Fruit fly (Drosophila melanogaster) whole organism, embryonic: ENCODE measurements around the gene CG1951.

Experiments used
- ATbp ChIP-seq: fragments of 200-800 bp; sonication (Bioruptor generic); optimal IDR thresholded peaks from 2 replicates; lab custom pipeline; 2017; ENCODE audit warnings: missing biosample characterization, mild to moderate bottlenecking, missing genetic modification characterization, missing genetic modification reagents
- Aef1 ChIP-seq: fragments of 200-800 bp; sonication (Bioruptor generic); IDR thresholded peaks from 3 replicates; pipeline ENCODE4 v1.3.6; 2022; ENCODE audit warnings: missing biosample characterization, missing genetic modification characterization
- B-H2 ChIP-seq: fragments of 200-800 bp; sonication (Bioruptor generic); optimal IDR thresholded peaks from 2 replicates; lab custom pipeline; 2018; ENCODE audit warnings: missing biosample characterization, mild to moderate bottlenecking, missing genetic modification characterization
- CG10147 ChIP-seq: fragments of 200-800 bp; sonication (Bioruptor generic); optimal IDR thresholded peaks from 2 replicates; lab custom pipeline; 2019; ENCODE audit warnings: missing biosample characterization, mild to moderate bottlenecking, missing genetic modification characterization, moderate library complexity
- CG10274 ChIP-seq: fragments of 200-800 bp; sonication (Bioruptor generic); optimal IDR thresholded peaks from 3 replicates; lab custom pipeline; 2017; ENCODE audit warnings: missing biosample characterization, mild to moderate bottlenecking, missing genetic modification characterization
- CG11456 ChIP-seq: fragments of 200-800 bp; sonication (Bioruptor generic); IDR thresholded peaks from 3 replicates; pipeline ENCODE4 v1.3.6; 2022; ENCODE audit warnings: missing biosample characterization, missing genetic modification characterization
- CG13424 ChIP-seq: fragments of 200-800 bp; sonication (Bioruptor generic); optimal IDR thresholded peaks from 2 replicates; lab custom pipeline; 2019; ENCODE audit warnings: missing biosample characterization, mild to moderate bottlenecking, missing genetic modification characterization, moderate library complexity
- CG14014 ChIP-seq: fragments of 200-800 bp; sonication (Bioruptor generic); IDR thresholded peaks from 2 replicates; pipeline ENCODE4 v1.3.6; 2022; ENCODE audit warnings: missing biosample characterization, missing genetic modification characterization
- CG14667 ChIP-seq: fragments of 200-800 bp; sonication (Bioruptor generic); IDR thresholded peaks from 2 replicates; pipeline ENCODE4 v1.3.6; 2022; ENCODE audit warnings: missing biosample characterization, missing genetic modification characterization
- CG15011 ChIP-seq: fragments of 200-800 bp; sonication (Bioruptor generic); optimal IDR thresholded peaks from 3 replicates; lab custom pipeline; 2018; ENCODE audit warnings: missing biosample characterization, mild to moderate bottlenecking, missing genetic modification characterization
- CG15269 ChIP-seq: fragments of 200-800 bp; sonication (Bioruptor generic); optimal IDR thresholded peaks from 2 replicates; lab custom pipeline; 2018; ENCODE audit warnings: missing biosample characterization, mild to moderate bottlenecking, missing genetic modification characterization, moderate library complexity
- CG15696 ChIP-seq: fragments of 200-800 bp; sonication (Bioruptor generic); optimal IDR thresholded peaks from 2 replicates; lab custom pipeline; 2019; ENCODE audit warnings: missing biosample characterization, mild to moderate bottlenecking, missing genetic modification characterization, moderate library complexity
- CG18011 ChIP-seq: fragments of 200-800 bp; sonication (Bioruptor generic); optimal IDR thresholded peaks from 2 replicates; lab custom pipeline; 2017; ENCODE audit warnings: missing biosample characterization, missing genetic modification characterization, mild to moderate bottlenecking, moderate library complexity, missing genotype
- CG32767 ChIP-seq: fragments of 200-800 bp; sonication (Bioruptor generic); IDR thresholded peaks from 2 replicates; pipeline ENCODE4 v1.3.6; 2022; ENCODE audit warnings: missing biosample characterization, missing genetic modification characterization
- CG3847 ChIP-seq: fragments of 200-800 bp; sonication (Bioruptor generic); IDR thresholded peaks from 2 replicates; pipeline ENCODE4 v1.3.6; 2022; ENCODE audit warnings: missing biosample characterization, missing genetic modification characterization
- CG43689 ChIP-seq: fragments of 200-800 bp; sonication (Bioruptor generic); IDR thresholded peaks from 2 replicates; pipeline ENCODE4 v1.3.6; 2022; ENCODE audit warnings: missing biosample characterization, missing genetic modification characterization
- CG5245 ChIP-seq: fragments of 200-800 bp; sonication (Bioruptor generic); optimal IDR thresholded peaks from 3 replicates; lab custom pipeline; 2016; ENCODE audit warnings: missing biosample characterization, missing genetic modification characterization
- CG9437 ChIP-seq: fragments of 200-800 bp; sonication (Bioruptor generic); optimal IDR thresholded peaks from 2 replicates; lab custom pipeline; 2018; ENCODE audit warnings: missing biosample characterization, mild to moderate bottlenecking, missing genetic modification characterization
- CG9727 ChIP-seq: fragments of 200-800 bp; sonication (Bioruptor generic); optimal IDR thresholded peaks from 3 replicates; lab custom pipeline; 2017; ENCODE audit warnings: missing biosample characterization, mild to moderate bottlenecking, missing genetic modification characterization
- D ChIP-seq, 2 experiments: fragments of 200-800 bp in 1 of 2; fragments of >200 bp in 1 of 2; sonication (Bioruptor generic) in 1 of 2; optimal IDR thresholded peaks; 2 replicates in 1 of 2; 3 replicates in 1 of 2; lab custom pipeline; 2017; ENCODE audit warnings: mild to moderate bottlenecking in 1 of 2, missing biosample characterization in 1 of 2, missing genetic modification characterization in 1 of 2, missing genetic modification reagents in 1 of 2
- Dad ChIP-seq: fragments of 200-800 bp; sonication (Bioruptor generic); optimal IDR thresholded peaks from 3 replicates; lab custom pipeline; 2016; ENCODE audit warnings: missing biosample characterization, missing genetic modification characterization
- Dbx ChIP-seq: fragments of 200-800 bp; sonication (Bioruptor generic); IDR thresholded peaks from 3 replicates; pipeline ENCODE4 v1.3.6; 2022; ENCODE audit warnings: missing biosample characterization, missing genetic modification characterization
- Doc3 ChIP-seq: fragments of 200-800 bp; sonication (Bioruptor generic); IDR thresholded peaks from 3 replicates; pipeline ENCODE4 v1.3.6; 2022; ENCODE audit warnings: missing biosample characterization, missing genetic modification characterization; ENCODE audit not compliant: partially characterized antibody
- Gsc ChIP-seq: fragments of 200-800 bp; sonication (Bioruptor generic); IDR thresholded peaks from 2 replicates; pipeline ENCODE4 v1.3.6; 2022; ENCODE audit warnings: missing biosample characterization, missing genetic modification characterization
- HLH3B ChIP-seq: fragments of 200-800 bp; sonication (Bioruptor generic); IDR thresholded peaks from 2 replicates; pipeline ENCODE4 v1.3.6; 2022; ENCODE audit warnings: missing biosample characterization, missing genetic modification characterization
- Hr51 ChIP-seq, 2 experiments: fragments of 200-800 bp; sonication (Bioruptor generic); optimal IDR thresholded peaks; 2 replicates in 1 of 2; 3 replicates in 1 of 2; lab custom pipeline; 2016 to 2018; ENCODE audit warnings: missing biosample characterization in 2 of 2, missing genetic modification characterization in 2 of 2, mild to moderate bottlenecking in 1 of 2, moderate library complexity in 1 of 2
- NC2β ChIP-seq: fragments of 200-800 bp; sonication (Bioruptor generic); optimal IDR thresholded peaks from 2 replicates; lab custom pipeline; 2016; ENCODE audit warnings: missing biosample characterization, missing genetic modification characterization
- Nf-YB ChIP-seq: fragments of 200-800 bp; sonication (Bioruptor generic); optimal IDR thresholded peaks from 3 replicates; lab custom pipeline; 2019; ENCODE audit warnings: missing biosample characterization, mild to moderate bottlenecking, missing genetic modification characterization, moderate library complexity
- Xrp1 ChIP-seq: fragments of 200-800 bp; sonication (Bioruptor generic); IDR thresholded peaks from 2 replicates; pipeline ENCODE4 v1.3.6; 2022; ENCODE audit warnings: missing biosample characterization, missing genetic modification characterization
- az2 ChIP-seq: fragments of 200-800 bp; sonication (Bioruptor generic); optimal IDR thresholded peaks from 3 replicates; lab custom pipeline; 2016; ENCODE audit warnings: missing biosample characterization, missing genetic modification characterization
- bsh ChIP-seq, 2 experiments: fragments of 200-800 bp; sonication (Bioruptor generic); optimal IDR thresholded peaks; 2 replicates each; lab custom pipeline; 2017 to 2018; ENCODE audit warnings: mild to moderate bottlenecking in 2 of 2, missing biosample characterization in 2 of 2, missing genetic modification characterization in 2 of 2, moderate library complexity in 1 of 2
- caup ChIP-seq: fragments of 200-800 bp; sonication (Bioruptor generic); optimal IDR thresholded peaks from 3 replicates; lab custom pipeline; 2017; ENCODE audit warnings: missing biosample characterization, mild to moderate bottlenecking, missing genetic modification characterization, moderate library complexity; ENCODE audit not compliant: severe bottlenecking
- cwo ChIP-seq: fragments of 200-800 bp; sonication (Bioruptor generic); optimal IDR thresholded peaks from 3 replicates; lab custom pipeline; 2017; ENCODE audit warnings: missing biosample characterization, missing genetic modification characterization, mild to moderate bottlenecking, moderate library complexity, missing genetic modification reagents
- dm ChIP-seq: fragments of 200-800 bp; sonication (Bioruptor generic); optimal IDR thresholded peaks from 3 replicates; lab custom pipeline; 2016; ENCODE audit warnings: missing biosample characterization, missing genetic modification characterization
- dmrt99B ChIP-seq: fragments of 200-800 bp; sonication (Bioruptor generic); optimal IDR thresholded peaks from 2 replicates; lab custom pipeline; 2018; ENCODE audit warnings: missing biosample characterization, mild to moderate bottlenecking, missing genetic modification characterization, moderate library complexity
- esg ChIP-seq: fragments of 200-800 bp; sonication (Bioruptor generic); conservative IDR thresholded peaks from 2 replicates; pipeline ENCODE4 v1.3.6; 2022; ENCODE audit warnings: missing biosample characterization, missing genetic modification characterization
- gt ChIP-seq: fragments of 200-800 bp; sonication (Bioruptor generic); IDR thresholded peaks from 2 replicates; pipeline ENCODE4 v1.3.6; 2022; ENCODE audit warnings: missing biosample characterization, missing genetic modification characterization
- inv ChIP-seq: fragments of 200-800 bp; sonication (Bioruptor generic); IDR thresholded peaks from 2 replicates; pipeline ENCODE4 v1.3.6; 2022; ENCODE audit warnings: missing biosample characterization, missing genetic modification characterization; ENCODE audit not compliant: partially characterized antibody
- lmd ChIP-seq: fragments of 200-800 bp; sonication (Bioruptor generic); IDR thresholded peaks from 2 replicates; pipeline ENCODE4 v1.3.6; 2022; ENCODE audit warnings: missing biosample characterization, missing genetic modification characterization
- onecut ChIP-seq: fragments of 200-800 bp; sonication (Bioruptor generic); IDR thresholded peaks from 2 replicates; pipeline ENCODE4 v1.3.6; 2022; ENCODE audit warnings: missing biosample characterization, missing genetic modification characterization
- pan ChIP-seq, 4 experiments: fragments of >200 bp in 3 of 4; fragments of 200-800 bp in 1 of 4; sonication (Bioruptor generic) in 1 of 4; optimal IDR thresholded peaks in 3 of 4; IDR thresholded peaks in 1 of 4; 2 replicates each; pipeline versions ENCODE4 v1.3.6 to Lab custom; 2017 to 2022; ENCODE audit warnings: missing biosample characterization in 2 of 4, missing genetic modification characterization in 2 of 4, mixed read lengths in 1 of 4
- row ChIP-seq: fragments of 200-800 bp; sonication (Bioruptor generic); IDR thresholded peaks from 3 replicates; pipeline ENCODE4 v1.3.6; 2022; ENCODE audit warnings: missing biosample characterization, missing genetic modification characterization
- schlank ChIP-seq: fragments of 200-800 bp; sonication (Bioruptor generic); optimal IDR thresholded peaks from 2 replicates; lab custom pipeline; 2018; ENCODE audit warnings: missing biosample characterization, mild to moderate bottlenecking, missing genetic modification characterization
- scrt ChIP-seq: fragments of 200-800 bp; sonication (Bioruptor generic); optimal IDR thresholded peaks from 2 replicates; lab custom pipeline; 2018; ENCODE audit warnings: missing biosample characterization, mild to moderate bottlenecking, missing genetic modification characterization, moderate library complexity
- slbo ChIP-seq: fragments of 200-800 bp; sonication (Bioruptor generic); IDR thresholded peaks from 2 replicates; pipeline ENCODE4 v1.3.6; 2022; ENCODE audit warnings: missing biosample characterization, missing genetic modification characterization
- sna ChIP-seq: fragments of 200-800 bp; sonication (Bioruptor generic); IDR thresholded peaks from 2 replicates; pipeline ENCODE4 v1.3.6; 2022; ENCODE audit warnings: missing biosample characterization, missing genetic modification characterization; ENCODE audit not compliant: partially characterized antibody
- so ChIP-seq: fragments of 200-800 bp; sonication (Bioruptor generic); IDR thresholded peaks from 3 replicates; pipeline ENCODE4 v1.3.6; 2022; ENCODE audit warnings: missing biosample characterization, missing genetic modification characterization

The CG1951 gene

DNA sequence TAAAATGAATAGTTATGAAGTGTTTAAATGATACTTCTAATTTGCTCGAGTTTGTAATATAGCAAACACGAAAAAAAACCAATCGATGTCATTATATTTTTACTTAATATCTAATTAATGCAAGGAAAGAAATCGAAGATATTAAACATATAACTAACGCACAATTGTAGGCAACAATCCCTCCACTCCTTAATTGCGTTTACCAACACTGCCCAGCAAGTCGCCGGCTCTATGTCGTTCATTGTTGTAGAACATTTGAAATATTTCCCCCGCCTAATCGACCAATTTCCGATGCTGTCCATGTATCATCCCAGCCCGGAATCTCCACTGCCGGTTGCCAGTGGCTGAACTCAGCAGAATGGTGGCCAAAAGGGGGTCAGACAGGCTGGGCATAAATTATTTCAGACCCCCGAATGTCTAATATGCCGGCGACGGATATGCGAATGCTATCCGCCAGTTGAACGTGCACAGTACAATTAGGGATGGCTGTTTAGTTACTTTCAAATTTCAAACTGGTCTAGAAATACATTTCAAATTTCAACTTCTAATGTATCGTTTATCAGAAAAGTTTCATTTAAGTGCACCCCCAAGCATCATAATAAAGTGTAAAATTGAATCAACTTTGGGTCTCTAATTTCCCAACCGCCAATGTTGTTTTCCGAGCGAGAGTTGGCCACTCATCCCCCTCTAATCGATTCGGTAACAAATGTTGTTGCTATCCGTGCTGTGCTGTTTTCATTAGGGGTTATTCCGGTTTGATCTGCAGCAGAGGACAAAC, 41.6 kb downstream of the CG1951 start (continued):
- TF ChIP-seq B-H2 (no peak), sna (no peak), Aef1 (GFP tag; lab: Robert Waterston, UW) (peak; percentile 28; the same call in 1 of the 3 replicates), NC2β (no peak), CG32767 (no peak), Dbx (GFP tag; lab: Robert Waterston, UW) (peak; percentile 74), scrt (GFP tag; lab: Kevin White, UChicago) (peak; percentile 22), CG15269 (peak; percentile 49), esg (GFP tag; lab: Robert Waterston, UW) (peak; percentile 40), row (peak; percentile 64), CG15696 (tag; lab: Kevin White, UChicago) (peak; percentile 6), lmd (peak; percentile 61; the same call in 1 of the 2 replicates), CG43689 (GFP tag; lab: Robert Waterston, UW) (no peak), dmrt99B (tag; lab: Kevin White, UChicago) (peak; percentile 61), Gsc (GFP tag; lab: Robert Waterston, UW) (no peak), Hr51 (GFP tag; optimal IDR thresholded peaks at IDR 0.05; lab: Kevin White, UChicago) (peak in 1 of 2 experiments; percentile 47), CG9437 (no peak), CG15011 (peak; percentile 26), CG10274 (peak; percentile 3), onecut (GFP tag; lab: Robert Waterston, UW) (peak; percentile 53), ATbp (peak; percentile 38), CG14014 (peak; percentile 40; the same call in 1 of the 2 replicates), CG9727 (GFP tag; lab: Kevin White, UChicago) (peak; percentile 57), CG3847 (0 out of 2 replicates have a peak, but pooled peaks have one; percentile 13), Doc3 (GFP tag; lab: Robert Waterston, UW) (no peak), az2 (no peak), CG18011 (GFP tag; lab: Kevin White, UChicago) (no peak), dm (GFP tag; lab: Kevin White, UChicago) (no peak), CG13424 (tag; lab: Kevin White, UChicago) (peak; percentile 53), D (optimal IDR thresholded peaks at IDR 0.05; lab: Kevin White, UChicago) (no peak), D (GFP tag; optimal IDR thresholded peaks at IDR 0.05; lab: Kevin White, UChicago) (no peak), CG14667 (GFP tag; lab: Robert Waterston, UW) (peak; percentile 8; the same call in 1 of the 2 replicates), CG5245 (no peak), inv (GFP tag; lab: Robert Waterston, UW) (no peak), CG10147 (GFP tag; lab: Kevin White, UChicago) (no peak), slbo (GFP tag; lab: Robert Waterston, UW) (peak; percentile 66), HLH3B (GFP tag; lab: Robert Waterston, UW) (peak; percentile 45; the same call in 1 of the 2 replicates), CG11456 (no peak), gt (GFP tag; lab: Robert Waterston, UW) (no peak), Dad (GFP tag; lab: Kevin White, UChicago) (no peak), so (peak; percentile 50; the same call in 1 of the 3 replicates), pan (optimal IDR thresholded peaks at IDR 0.05; lab: Kevin White, UChicago) (no peak), pan (GFP tag; optimal IDR thresholded peaks at IDR 0.05 in 1 of 2, IDR thresholded peaks at IDR 0.05 in 1 of 2) (peak in 1 of 2 experiments; percentile 68), Nf-YB (GFP tag; lab: Kevin White, UChicago) (no peak), schlank (peak; percentile 38), caup (GFP tag; lab: Kevin White, UChicago) (peak; percentile 30), Xrp1 (peak; percentile 62), bsh (GFP tag; optimal IDR thresholded peaks at IDR 0.05; lab: Kevin White, UChicago) (peak in 1 of 2 experiments; percentile 17), cwo (GFP tag; lab: Kevin White, UChicago) (peak; percentile 36)
